Fruit fly (Drosophila melanogaster) whole organism, prepupa: ENCODE results near the gene SdhBL.

ENCODE experiments used
- Blimp-1 ChIP-seq: fragments of 200-800 bp; sonication (Bioruptor generic); optimal IDR thresholded peaks from 3 replicates; lab custom pipeline; 2017; ENCODE audit warnings: missing biosample characterization, missing genetic modification characterization, mild to moderate bottlenecking, moderate library complexity, missing genetic modification reagents
- CG10631 ChIP-seq: fragments of 200-800 bp; sonication (Bioruptor generic); optimal IDR thresholded peaks from 2 replicates; lab custom pipeline; 2016; ENCODE audit warnings: missing biosample characterization, missing genetic modification characterization
- CG11762 ChIP-seq: fragments of 200-800 bp; sonication (Bioruptor generic); optimal IDR thresholded peaks from 3 replicates; lab custom pipeline; 2016; ENCODE audit warnings: missing biosample characterization, missing genetic modification characterization; ENCODE audit not compliant: insufficient read depth
- CG11902 ChIP-seq: fragments of 200-800 bp; sonication (Bioruptor generic); optimal IDR thresholded peaks from 3 replicates; lab custom pipeline; 2016; ENCODE audit warnings: missing biosample characterization, missing genetic modification characterization
- CG1621 ChIP-seq: fragments of 200-800 bp; sonication (Bioruptor generic); optimal IDR thresholded peaks from 3 replicates; lab custom pipeline; 2018; ENCODE audit warnings: missing biosample characterization, mild to moderate bottlenecking, missing genetic modification characterization
- CG3032 ChIP-seq: fragments of 200-800 bp; optimal IDR thresholded peaks from 2 replicates; lab custom pipeline; 2019; ENCODE audit warnings: missing biosample characterization, mild to moderate bottlenecking, missing genetic modification characterization, moderate library complexity
- CG31627 ChIP-seq: fragments of 200-800 bp; sonication (Bioruptor generic); optimal IDR thresholded peaks from 3 replicates; lab custom pipeline; 2016; ENCODE audit warnings: missing biosample characterization, missing genetic modification characterization
- CG32006 ChIP-seq: fragments of 200-800 bp; sonication (Bioruptor generic); optimal IDR thresholded peaks from 3 replicates; lab custom pipeline; 2017; ENCODE audit warnings: missing biosample characterization, mild to moderate bottlenecking, missing genetic modification characterization
- CG4318 ChIP-seq: fragments of 200-800 bp; sonication (Bioruptor generic); optimal IDR thresholded peaks from 3 replicates; lab custom pipeline; 2017; ENCODE audit warnings: missing biosample characterization, mild to moderate bottlenecking, missing genetic modification characterization
- CG6163 ChIP-seq: fragments of 200-800 bp; sonication (Bioruptor generic); IDR thresholded peaks from 3 replicates; pipeline ENCODE4 v1.3.6; 2022; ENCODE audit warnings: missing biosample characterization, missing genetic modification characterization
- CG6276 ChIP-seq: fragments of 200-800 bp; sonication (Bioruptor generic); optimal IDR thresholded peaks from 2 replicates; lab custom pipeline; 2017; ENCODE audit warnings: missing biosample characterization, mild to moderate bottlenecking, missing genetic modification characterization
- CG6792 ChIP-seq: fragments of 200-800 bp; sonication (Bioruptor generic); optimal IDR thresholded peaks from 3 replicates; lab custom pipeline; 2016; ENCODE audit warnings: missing biosample characterization, missing genetic modification characterization
- CG6808 ChIP-seq: fragments of 200-800 bp; sonication (Bioruptor generic); optimal IDR thresholded peaks from 3 replicates; lab custom pipeline; 2017; ENCODE audit warnings: missing biosample characterization, missing genetic modification characterization, mild to moderate bottlenecking, moderate library complexity, missing genetic modification reagents
- CG7368 ChIP-seq: fragments of 200-800 bp; sonication (Bioruptor generic); optimal IDR thresholded peaks from 3 replicates; lab custom pipeline; 2016; ENCODE audit warnings: missing biosample characterization, missing genetic modification characterization
- CG8632 ChIP-seq: fragments of 200-800 bp; sonication (Bioruptor generic); optimal IDR thresholded peaks from 3 replicates; lab custom pipeline; 2016; ENCODE audit warnings: missing biosample characterization, missing genetic modification characterization
- CG9139 ChIP-seq: fragments of 200-800 bp; sonication (Bioruptor generic); optimal IDR thresholded peaks from 3 replicates; lab custom pipeline; 2017; ENCODE audit warnings: missing biosample characterization, mild to moderate bottlenecking, missing genetic modification characterization
- Eip75B ChIP-seq: fragments of 200-800 bp; sonication (Bioruptor generic); optimal IDR thresholded peaks from 3 replicates; lab custom pipeline; 2016; ENCODE audit warnings: missing biosample characterization, missing genetic modification characterization
- Eip78C ChIP-seq: fragments of 200-800 bp; sonication (Bioruptor generic); peaks from one replicate; lab custom pipeline; 2016; ENCODE audit warnings: missing biosample characterization, missing genetic modification characterization
- Eip93F ChIP-seq: fragments of 200-800 bp; sonication (Bioruptor generic); optimal IDR thresholded peaks from 2 replicates; lab custom pipeline; 2016; ENCODE audit warnings: missing biosample characterization, mild to moderate bottlenecking, missing genetic modification characterization
- Ets21C ChIP-seq: fragments of 200-800 bp; sonication (Bioruptor generic); optimal IDR thresholded peaks from 3 replicates; lab custom pipeline; 2016; ENCODE audit warnings: missing biosample characterization, missing genetic modification characterization
- Gug ChIP-seq: fragments of 200-800 bp; sonication (Bioruptor generic); IDR thresholded peaks from 2 replicates; pipeline ENCODE4 v1.3.6; 2022; ENCODE audit warnings: missing biosample characterization, missing genetic modification characterization
- Hr39 ChIP-seq: fragments of 200-800 bp; sonication (Bioruptor generic); optimal IDR thresholded peaks from 2 replicates; lab custom pipeline; 2016; ENCODE audit warnings: missing biosample characterization, missing genetic modification characterization
- Hr4 ChIP-seq: fragments of 200-800 bp; sonication (Bioruptor generic); optimal IDR thresholded peaks from 3 replicates; lab custom pipeline; 2016; ENCODE audit warnings: missing biosample characterization, missing genetic modification characterization
- Lpt ChIP-seq: fragments of 200-800 bp; sonication (Bioruptor generic); optimal IDR thresholded peaks from 3 replicates; lab custom pipeline; 2016; ENCODE audit warnings: missing biosample characterization, missing genetic modification characterization
- Met ChIP-seq: fragments of 200-800 bp; sonication (Bioruptor generic); optimal IDR thresholded peaks from 3 replicates; lab custom pipeline; 2016; ENCODE audit warnings: missing biosample characterization, missing genetic modification characterization
- Sox102F ChIP-seq: fragments of 200-800 bp; sonication (Bioruptor generic); optimal IDR thresholded peaks from 2 replicates; lab custom pipeline; 2016; ENCODE audit warnings: missing biosample characterization, mild to moderate bottlenecking, missing genetic modification characterization
- Sox14 ChIP-seq: fragments of 200-800 bp; sonication (Bioruptor generic); optimal IDR thresholded peaks from 3 replicates; lab custom pipeline; 2016; ENCODE audit warnings: missing biosample characterization, missing genetic modification characterization
- Sox15 ChIP-seq: fragments of 200-800 bp; sonication (Bioruptor generic); optimal IDR thresholded peaks from 3 replicates; lab custom pipeline; 2016; ENCODE audit warnings: missing biosample characterization, missing genetic modification characterization
- achi ChIP-seq: fragments of 200-800 bp; sonication (Bioruptor generic); optimal IDR thresholded peaks from 3 replicates; lab custom pipeline; 2016; ENCODE audit warnings: missing biosample characterization, missing genetic modification characterization
- cyc ChIP-seq: fragments of 200-800 bp; sonication (Bioruptor generic); optimal IDR thresholded peaks from 3 replicates; lab custom pipeline; 2016; ENCODE audit warnings: missing biosample characterization, missing genetic modification characterization
- dac ChIP-seq: fragments of 200-800 bp; sonication (Bioruptor generic); optimal IDR thresholded peaks from 2 replicates; lab custom pipeline; 2017; ENCODE audit warnings: missing biosample characterization, mild to moderate bottlenecking, missing genetic modification characterization
- dsx ChIP-seq: fragments of 200-800 bp; optimal IDR thresholded peaks from 3 replicates; lab custom pipeline; 2019; ENCODE audit warnings: missing biosample characterization, mild to moderate bottlenecking, missing genetic modification characterization, moderate library complexity; ENCODE audit not compliant: poor library complexity, severe bottlenecking
- esn ChIP-seq: fragments of 200-800 bp; sonication (Bioruptor generic); optimal IDR thresholded peaks from 2 replicates; lab custom pipeline; 2016; ENCODE audit warnings: missing biosample characterization, mild to moderate bottlenecking, missing genetic modification characterization, moderate library complexity
- fd59A ChIP-seq: fragments of 200-800 bp; sonication (Bioruptor generic); optimal IDR thresholded peaks from 2 replicates; lab custom pipeline; 2017; ENCODE audit warnings: missing biosample characterization, mild to moderate bottlenecking, missing genetic modification characterization, missing genetic modification reagents
- fd85E ChIP-seq: fragments of 200-800 bp; sonication (Bioruptor generic); optimal IDR thresholded peaks from 3 replicates; lab custom pipeline; 2016; ENCODE audit warnings: missing biosample characterization, missing genetic modification characterization
- fkh ChIP-seq: fragments of 200-800 bp; sonication (Bioruptor generic); optimal IDR thresholded peaks from 3 replicates; lab custom pipeline; 2017; ENCODE audit warnings: missing biosample characterization, mild to moderate bottlenecking, missing genetic modification characterization, moderate library complexity
- lz ChIP-seq: fragments of 200-800 bp; sonication (Bioruptor generic); optimal IDR thresholded peaks from 3 replicates; lab custom pipeline; 2016; ENCODE audit warnings: missing biosample characterization, missing genetic modification characterization
- pdm3 ChIP-seq: fragments of 200-800 bp; sonication (Bioruptor generic); optimal IDR thresholded peaks from 3 replicates; lab custom pipeline; 2016; ENCODE audit warnings: missing biosample characterization, missing genetic modification characterization
- spab ChIP-seq: fragments of 200-800 bp; sonication (Bioruptor generic); optimal IDR thresholded peaks from 2 replicates; lab custom pipeline; 2017; ENCODE audit warnings: missing biosample characterization, mild to moderate bottlenecking, missing genetic modification characterization, missing genetic modification reagents
- ss ChIP-seq, 2 experiments: fragments of 200-800 bp; sonication (Bioruptor generic); optimal IDR thresholded peaks; 2 replicates in 1 of 2; 3 replicates in 1 of 2; lab custom pipeline; 2017 to 2018; ENCODE audit warnings: mild to moderate bottlenecking in 2 of 2, missing biosample characterization in 2 of 2, missing genetic modification characterization in 2 of 2, moderate library complexity in 1 of 2
- svp ChIP-seq: fragments of 200-800 bp; sonication (Bioruptor generic); peaks from one replicate; lab custom pipeline; 2016; ENCODE audit warnings: missing biosample characterization, missing genetic modification characterization
- vri ChIP-seq: fragments of 200-800 bp; sonication (Bioruptor generic); optimal IDR thresholded peaks from 3 replicates; lab custom pipeline; 2016; ENCODE audit warnings: missing biosample characterization, mild to moderate bottlenecking, missing genetic modification characterization

SdhBL gene

DNA sequence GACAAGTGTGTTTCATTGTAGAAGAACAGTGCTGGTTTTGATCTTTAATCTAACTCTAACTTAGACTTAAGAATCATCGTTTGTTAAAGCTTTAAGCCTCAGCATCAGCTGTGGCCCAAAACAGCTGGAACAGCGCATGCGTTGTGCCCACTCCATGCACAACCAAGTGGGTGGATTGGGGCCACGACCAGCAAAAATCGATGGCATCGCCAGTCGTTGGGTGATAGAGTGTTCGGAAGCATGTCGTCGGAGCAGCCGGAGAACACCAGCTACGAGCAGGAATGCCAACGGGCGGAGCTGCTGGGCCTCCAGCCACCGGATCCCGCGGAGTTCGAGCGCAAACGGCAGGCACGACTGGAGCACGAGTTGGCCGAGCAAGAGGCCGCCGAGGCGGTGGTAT, 34.2 kb upstream of the SdhBL start, which contains the start of gene CG32544:
CG32544 (plus strand) TSS at position 211 of the 400 bp plus-strand sequence.
- TF ChIP-seq Eip75B (GFP tag; lab: Kevin White, UChicago) (no peak), Sox15 (no peak), CG31627 (GFP tag; lab: Kevin White, UChicago) (no peak), Gug (GFP tag; lab: Robert Waterston, UW) (no peak), achi (GFP tag; lab: Kevin White, UChicago) (no peak), CG9139 (no peak), Sox14 (GFP tag; lab: Kevin White, UChicago) (no peak), esn (no peak), Hr39 (GFP tag; lab: Kevin White, UChicago) (no peak), Hr4 (GFP tag; lab: Kevin White, UChicago) (no peak), CG11902 (no peak), Sox102F (GFP tag; lab: Kevin White, UChicago) (no peak), CG32006 (no peak), CG11762 (GFP tag; lab: Kevin White, UChicago) (no peak), Eip93F (GFP tag; lab: Kevin White, UChicago) (no peak), cyc (no peak), CG6792 (no peak), dac (GFP tag; lab: Kevin White, UChicago) (no peak), fkh (GFP tag; lab: Kevin White, UChicago) (no peak), CG6163 (GFP tag; lab: Robert Waterston, UW) (no peak)

DNA sequence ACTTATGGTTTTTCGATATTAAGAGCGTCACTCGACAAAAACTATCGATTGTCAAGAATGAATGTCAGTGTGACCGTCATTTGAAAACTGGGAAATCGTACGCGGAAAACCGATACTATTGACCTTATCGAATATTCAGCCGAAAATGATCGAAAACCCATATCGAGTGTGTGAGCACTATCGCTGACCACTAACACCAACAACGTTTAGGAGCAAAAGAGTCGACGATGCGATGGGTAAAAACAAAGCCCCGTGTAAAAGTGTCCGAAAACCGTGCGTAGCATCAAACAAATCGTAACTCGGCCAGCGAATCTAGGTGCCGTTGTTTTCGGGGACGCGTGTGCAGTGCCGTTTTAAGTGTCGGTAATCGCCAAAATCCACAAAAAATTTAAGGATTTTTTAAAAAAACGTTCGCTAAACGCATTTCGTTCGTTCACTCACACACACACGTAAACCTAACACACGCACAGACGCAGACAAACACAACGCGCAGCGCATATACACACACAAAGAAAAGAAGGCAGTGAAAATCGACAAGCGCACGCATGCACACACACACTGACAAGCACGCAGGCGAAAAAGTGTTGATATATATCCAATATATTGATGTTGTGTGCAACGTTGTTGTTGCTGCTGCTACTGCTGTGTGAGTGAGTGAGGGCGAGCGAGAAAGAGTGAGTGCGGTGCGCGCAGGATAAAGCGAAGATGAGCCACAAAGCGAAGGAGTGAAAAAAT, 30.3 kb upstream of the SdhBL start, which contains the start of the genes CG7326 and Dora:
CG7326 (minus strand) TSS at position 29 of the 735 bp plus-strand sequence.
Dora (plus strand) TSS at position 203 of the 735 bp plus-strand sequence.
- TF ChIP-seq fd59A (GFP tag; lab: Kevin White, UChicago) (no peak), Hr4 (GFP tag; lab: Kevin White, UChicago) (no peak), ss (GFP tag; optimal IDR thresholded peaks at IDR 0.05; lab: Kevin White, UChicago) (peak; percentile 47 to 55), Sox14 (GFP tag; lab: Kevin White, UChicago) (peak; percentile 19), svp (peak; percentile 77), CG6163 (GFP tag; lab: Robert Waterston, UW) (peak; percentile 55; the same call in 2 of the 3 replicates), CG6808 (GFP tag; lab: Kevin White, UChicago) (peak; percentile 11), Eip75B (GFP tag; lab: Kevin White, UChicago) (no peak), esn (no peak), Eip78C (GFP tag; lab: Kevin White, UChicago) (peak; percentile 67), dsx (GFP tag; lab: Kevin White, UChicago) (peak; percentile 15), fkh (GFP tag; lab: Kevin White, UChicago) (peak; percentile 29)

DNA sequence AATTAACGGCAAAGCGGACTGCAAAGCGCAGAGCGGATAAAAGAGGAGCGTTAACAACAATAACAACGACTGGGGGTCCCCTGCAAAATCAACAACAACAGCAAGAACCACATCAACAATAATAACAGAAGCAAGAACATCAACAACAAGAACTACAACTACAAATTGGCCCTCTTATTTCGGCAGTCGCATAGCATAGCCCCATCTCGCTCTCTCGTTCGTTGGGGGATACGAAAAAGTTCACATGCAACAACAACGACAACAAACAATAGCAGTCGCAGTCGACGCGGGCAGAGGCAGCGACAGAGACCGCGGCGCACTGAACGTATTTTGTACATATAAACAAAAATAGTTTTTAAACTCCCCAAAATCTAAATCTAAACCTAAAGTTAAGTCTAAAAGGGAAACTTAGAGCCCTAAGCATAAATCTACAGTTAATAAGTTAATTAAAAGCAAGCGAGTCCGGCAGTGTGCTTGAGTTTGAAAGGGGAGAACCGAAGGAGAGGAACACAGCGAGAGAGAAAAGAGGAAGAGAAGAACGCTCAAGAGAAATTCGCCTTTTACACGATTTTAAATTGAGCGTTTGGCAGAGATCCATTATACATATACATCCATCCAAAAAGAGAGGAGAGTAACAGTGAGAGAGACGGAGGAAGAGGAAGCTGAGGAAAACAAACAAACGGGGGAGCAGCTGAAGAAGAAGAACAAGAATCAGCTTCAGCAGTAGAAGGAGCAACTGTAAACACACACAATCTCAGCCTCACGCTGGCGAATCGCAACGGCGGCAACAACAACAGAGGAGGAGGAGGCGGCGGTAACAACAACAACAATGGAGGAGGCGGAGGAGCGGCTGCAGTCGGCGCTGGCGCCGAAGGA, 29.5 kb upstream of the SdhBL start:
- TF ChIP-seq CG1621 (no peak), Eip93F (GFP tag; lab: Kevin White, UChicago) (no peak), CG3032 (no peak), Hr4 (GFP tag; lab: Kevin White, UChicago) (no peak), lz (GFP tag; lab: Kevin White, UChicago) (no peak), CG11902 (no peak), fd85E (GFP tag; lab: Kevin White, UChicago) (no peak), Gug (GFP tag; lab: Robert Waterston, UW) (no peak), Sox102F (GFP tag; lab: Kevin White, UChicago) (no peak), pdm3 (no peak), spab (no peak), Ets21C (GFP tag; lab: Kevin White, UChicago) (no peak), Eip78C (GFP tag; lab: Kevin White, UChicago) (peak; percentile 53), CG7368 (no peak), fkh (GFP tag; lab: Kevin White, UChicago) (peak; percentile 45), Lpt (peak; percentile 0), Met (GFP tag; lab: Kevin White, UChicago) (no peak), dac (GFP tag; lab: Kevin White, UChicago) (no peak), CG6276 (no peak), vri (GFP tag; lab: Kevin White, UChicago) (no peak), ss (GFP tag; optimal IDR thresholded peaks at IDR 0.05; lab: Kevin White, UChicago) (no peak), CG8632 (GFP tag; lab: Kevin White, UChicago) (no peak), dsx (GFP tag; lab: Kevin White, UChicago) (no peak), Blimp-1 (no peak), Sox15 (no peak), CG10631 (GFP tag; lab: Kevin White, UChicago) (no peak), CG9139 (no peak), CG4318 (GFP tag; lab: Kevin White, UChicago) (no peak)
